Worm (Caenorhabditis elegans) whole organism, young adult: ENCODE measurements around the gene T24D3.2.

ENCODE experiments used
- B0261.1 ChIP-seq: sonication (generic microtip); optimal IDR thresholded peaks from 2 replicates; lab custom pipeline; 2016; ENCODE audit warnings: mild to moderate bottlenecking, missing genetic modification characterization, moderate library complexity, missing compliant biosample characterization
- C17E4.6 ChIP-seq: fragments of 200-800 bp; sonication (Bioruptor generic); IDR thresholded peaks from 2 replicates; pipeline ENCODE4 v1.3.6; 2022; ENCODE audit warnings: missing genetic modification reagents, missing genetic modification characterization, missing compliant biosample characterization
- F22D6.2 ChIP-seq: sonication (generic microtip); optimal IDR thresholded peaks from 2 replicates; lab custom pipeline; 2016; ENCODE audit warnings: mild to moderate bottlenecking, missing genetic modification characterization, missing compliant biosample characterization
- F33H1.4 ChIP-seq: fragments of 200-800 bp; sonication (Bioruptor generic); IDR thresholded peaks from 2 replicates; pipeline ENCODE4 v1.3.6; 2022; ENCODE audit warnings: missing genetic modification reagents, missing genetic modification characterization, missing compliant biosample characterization
- F37B4.10 ChIP-seq: fragments of 200-800 bp; sonication (Bioruptor generic); IDR thresholded peaks from 2 replicates; pipeline ENCODE4 v1.3.6; 2022; ENCODE audit warnings: missing genetic modification characterization, missing compliant biosample characterization
- F39B2.1 ChIP-seq: fragments of 200-800 bp; sonication (Bioruptor generic); IDR thresholded peaks from 2 replicates; pipeline ENCODE4 v1.3.6; 2022; ENCODE audit warnings: missing genetic modification reagents, missing genetic modification characterization, missing compliant biosample characterization
- F52B5.7 ChIP-seq: sonication (generic microtip); optimal IDR thresholded peaks from 2 replicates; lab custom pipeline; 2016; ENCODE audit warnings: mild to moderate bottlenecking, missing genetic modification characterization, missing compliant biosample characterization
- K11D2.4 ChIP-seq: fragments of 200-800 bp; sonication (Bioruptor generic); IDR thresholded peaks from 2 replicates; pipeline ENCODE4 v1.3.6; 2022; ENCODE audit warnings: missing genetic modification reagents, missing genetic modification characterization, missing compliant biosample characterization
- K12H6.12 ChIP-seq: fragments of 200-800 bp; sonication (Bioruptor generic); optimal IDR thresholded peaks from 2 replicates; lab custom pipeline; 2018; ENCODE audit warnings: mild to moderate bottlenecking, missing genetic modification characterization, missing compliant biosample characterization
- T07F8.4 ChIP-seq: sonication (generic microtip); optimal IDR thresholded peaks from 2 replicates; lab custom pipeline; 2016; ENCODE audit warnings: mild to moderate bottlenecking, missing genetic modification characterization, moderate library complexity, missing compliant biosample characterization
- Y53F4B.3 ChIP-seq: fragments of 200-800 bp; sonication (Bioruptor generic); IDR thresholded peaks from 2 replicates; pipeline ENCODE4 v1.3.6; 2022; ENCODE audit warnings: missing genetic modification reagents, missing genetic modification characterization, missing compliant biosample characterization
- Y56A3A.18 ChIP-seq: fragments of 200-800 bp; sonication (Bioruptor generic); IDR thresholded peaks from 2 replicates; pipeline ENCODE4 v1.3.6; 2022; ENCODE audit warnings: missing genetic modification reagents, missing genetic modification characterization, missing compliant biosample characterization
- ZK185.1 ChIP-seq: sonication (generic microtip); optimal IDR thresholded peaks from 2 replicates; lab custom pipeline; 2016; ENCODE audit warnings: mild to moderate bottlenecking, missing genetic modification characterization, missing compliant biosample characterization; ENCODE audit not compliant: poor library complexity, severe bottlenecking
- aptf-3 ChIP-seq: fragments of 200-800 bp; sonication (Bioruptor generic); IDR thresholded peaks from 2 replicates; pipeline ENCODE4 v1.3.6; 2022; ENCODE audit warnings: missing genetic modification characterization, missing compliant biosample characterization
- athp-1 ChIP-seq: sonication (generic microtip); optimal IDR thresholded peaks from 2 replicates; lab custom pipeline; 2017; ENCODE audit warnings: mild to moderate bottlenecking, missing genetic modification characterization, missing compliant biosample characterization
- attf-5 ChIP-seq: fragments of 200-800 bp; sonication (Bioruptor generic); optimal IDR thresholded peaks from 2 replicates; lab custom pipeline; 2018; ENCODE audit warnings: mild to moderate bottlenecking, missing genetic modification characterization, missing compliant biosample characterization
- bed-2 ChIP-seq: fragments of 200-800 bp; sonication (Bioruptor generic); IDR thresholded peaks from 2 replicates; pipeline ENCODE4 v1.3.6; 2022; ENCODE audit warnings: missing genetic modification reagents, missing genetic modification characterization, missing compliant biosample characterization
- ccch-3 ChIP-seq: fragments of 200-800 bp; sonication (Bioruptor generic); optimal IDR thresholded peaks from 2 replicates; lab custom pipeline; 2018; ENCODE audit warnings: mild to moderate bottlenecking, missing genetic modification characterization, missing compliant biosample characterization
- ceh-100 ChIP-seq: fragments of 200-800 bp; sonication (Bioruptor generic); IDR thresholded peaks from 2 replicates; pipeline ENCODE4 v1.3.6; 2022; ENCODE audit warnings: missing genetic modification reagents, missing genetic modification characterization, missing compliant biosample characterization
- ceh-27 ChIP-seq: fragments of 200-800 bp; sonication (Bioruptor generic); optimal IDR thresholded peaks from 2 replicates; lab custom pipeline; 2018; ENCODE audit warnings: mild to moderate bottlenecking, missing genetic modification characterization, moderate library complexity, missing compliant biosample characterization
- ceh-58 ChIP-seq: fragments of 200-800 bp; sonication (Bioruptor generic); IDR thresholded peaks from 2 replicates; pipeline ENCODE4 v1.3.6; 2022; ENCODE audit warnings: missing genetic modification characterization, missing compliant biosample characterization
- die-1 ChIP-seq: sonication (generic microtip); optimal IDR thresholded peaks from 2 replicates; lab custom pipeline; 2016; ENCODE audit warnings: missing genotype, mild to moderate bottlenecking, missing genetic modification characterization, missing compliant biosample characterization
- dox-1 ChIP-seq: fragments of 200-800 bp; sonication (Bioruptor generic); IDR thresholded peaks from 2 replicates; pipeline ENCODE4 v1.3.6; 2022; ENCODE audit warnings: missing genetic modification reagents, missing genetic modification characterization, missing compliant biosample characterization
- dpl-1 ChIP-seq: fragments of 150-350 bp; optimal IDR thresholded peaks from 2 replicates; lab custom pipeline; 2014; ENCODE audit warnings: missing biosample characterization, missing genetic modification reagents, missing genetic modification characterization
- efl-1 ChIP-seq: fragments of 150-350 bp; optimal IDR thresholded peaks from 2 replicates; lab custom pipeline; 2014; ENCODE audit warnings: missing biosample characterization, missing genetic modification reagents, missing genetic modification characterization
- egl-44 ChIP-seq: fragments of 200-800 bp; sonication (Bioruptor generic); IDR thresholded peaks from 2 replicates; pipeline ENCODE4 v1.3.6; 2022; ENCODE audit warnings: missing genetic modification reagents, missing genetic modification characterization, missing compliant biosample characterization
- ets-4 ChIP-seq: fragments of 200-800 bp; sonication (Bioruptor generic); optimal IDR thresholded peaks from 2 replicates; lab custom pipeline; 2018; ENCODE audit warnings: mild to moderate bottlenecking, missing genetic modification characterization, missing compliant biosample characterization
- hlh-26 ChIP-seq: fragments of 200-800 bp; sonication (Bioruptor generic); conservative IDR thresholded peaks from 2 replicates; pipeline ENCODE4 v1.3.6; 2022; ENCODE audit warnings: missing genetic modification reagents, missing genetic modification characterization, missing compliant biosample characterization
- hmg-1.2 ChIP-seq: fragments of 200-800 bp; sonication (Bioruptor generic); IDR thresholded peaks from 2 replicates; pipeline ENCODE4 v1.3.6; 2022; ENCODE audit warnings: missing genetic modification reagents, missing genetic modification characterization, missing compliant biosample characterization
- hrde-1 ChIP-seq: sonication (generic microtip); optimal IDR thresholded peaks from 2 replicates; lab custom pipeline; 2016; ENCODE audit warnings: missing genetic modification characterization, mild to moderate bottlenecking, missing compliant biosample characterization, moderate library complexity, missing genotype, missing genetic modification reagents, borderline replicate concordance
- lag-1 ChIP-seq: fragments of 200-800 bp; sonication (Bioruptor generic); IDR thresholded peaks from 2 replicates; pipeline ENCODE4 v1.3.6; 2022; ENCODE audit warnings: missing genetic modification reagents, missing genetic modification characterization, missing compliant biosample characterization
- let-607 ChIP-seq, 2 experiments: fragments of 200-800 bp in 1 of 2; sonication (Bioruptor generic) in 1 of 2; sonication (generic microtip) in 1 of 2; optimal IDR thresholded peaks; 2 replicates each; lab custom pipeline; 2016 to 2018; ENCODE audit warnings: mild to moderate bottlenecking in 2 of 2, missing compliant biosample characterization in 2 of 2, missing genetic modification characterization in 2 of 2, moderate library complexity in 2 of 2, missing genotype in 1 of 2
- lin-26 ChIP-seq: fragments of 200-800 bp; sonication (Bioruptor generic); IDR thresholded peaks from 2 replicates; pipeline ENCODE4 v1.3.6; 2022; ENCODE audit warnings: missing genetic modification reagents, missing genetic modification characterization, missing compliant biosample characterization
- lin-54 ChIP-seq: fragments of 200-800 bp; sonication (Bioruptor generic); optimal IDR thresholded peaks from 2 replicates; lab custom pipeline; 2018; ENCODE audit warnings: mild to moderate bottlenecking, missing genetic modification characterization, missing compliant biosample characterization
- lsl-1 ChIP-seq: fragments of 200-800 bp; sonication (Bioruptor generic); optimal IDR thresholded peaks from 2 replicates; lab custom pipeline; 2018; ENCODE audit warnings: mild to moderate bottlenecking, missing genetic modification characterization, moderate library complexity, missing compliant biosample characterization
- lsy-27 ChIP-seq: sonication (generic microtip); optimal IDR thresholded peaks from 2 replicates; lab custom pipeline; 2017; ENCODE audit warnings: missing genetic modification characterization, mild to moderate bottlenecking, missing compliant biosample characterization, antibody characterized with exemption, missing genotype, borderline replicate concordance; ENCODE audit not compliant: insufficient read depth
- madf-10 ChIP-seq: sonication (generic microtip); optimal IDR thresholded peaks from 2 replicates; lab custom pipeline; 2016; ENCODE audit warnings: mild to moderate bottlenecking, missing genetic modification characterization, missing compliant biosample characterization
- madf-6 ChIP-seq: fragments of 200-800 bp; sonication (Bioruptor generic); IDR thresholded peaks from 2 replicates; pipeline ENCODE4 v1.3.6; 2022; ENCODE audit warnings: missing genetic modification reagents, missing genetic modification characterization, missing compliant biosample characterization
- nhr-27 ChIP-seq: fragments of 200-800 bp; sonication (Bioruptor generic); optimal IDR thresholded peaks from 2 replicates; lab custom pipeline; 2018; ENCODE audit warnings: mild to moderate bottlenecking, missing genetic modification characterization, moderate library complexity, missing compliant biosample characterization
- rec-8 ChIP-seq, 2 experiments: sonication (generic microtip); optimal IDR thresholded peaks; 2 replicates each; lab custom pipeline; 2016; ENCODE audit warnings: mild to moderate bottlenecking in 2 of 2, missing genetic modification characterization in 2 of 2, missing genetic modification reagents in 2 of 2, missing genotype in 2 of 2, missing biosample characterization in 1 of 2, missing compliant biosample characterization in 1 of 2, moderate library complexity in 1 of 2
- repo-1 ChIP-seq: sonication (generic microtip); optimal IDR thresholded peaks from 2 replicates; lab custom pipeline; 2017; ENCODE audit warnings: mild to moderate bottlenecking, missing genetic modification characterization, missing compliant biosample characterization
- snpc-1.3 ChIP-seq: sonication (generic microtip); optimal IDR thresholded peaks from 2 replicates; lab custom pipeline; 2017; ENCODE audit warnings: missing genetic modification characterization, mild to moderate bottlenecking, missing compliant biosample characterization, antibody characterized with exemption, moderate library complexity, missing genotype, missing genetic modification reagents; ENCODE audit not compliant: insufficient read depth
- snpc-4 ChIP-seq, 5 experiments: fragments of 150-350 bp in 1 of 5; sonication (generic microtip) in 4 of 5; optimal IDR thresholded peaks; 2 replicates each; lab custom pipeline; 2014 to 2018; ENCODE audit warnings: missing genetic modification characterization in 5 of 5, missing biosample characterization in 3 of 5, antibody characterized with exemption in 2 of 5, mild to moderate bottlenecking in 2 of 5, missing compliant biosample characterization in 2 of 5, missing genotype in 2 of 5, moderate library complexity in 2 of 5, missing genetic modification reagents in 1 of 5
- tlf-1 ChIP-seq: fragments of 200-800 bp; sonication (Bioruptor generic); optimal IDR thresholded peaks from 2 replicates; lab custom pipeline; 2018; ENCODE audit warnings: mild to moderate bottlenecking, missing genetic modification characterization, missing compliant biosample characterization
- zim-3 ChIP-seq: sonication (generic microtip); optimal IDR thresholded peaks from 2 replicates; lab custom pipeline; 2017; ENCODE audit warnings: mild to moderate bottlenecking, missing genetic modification characterization, moderate library complexity, missing compliant biosample characterization
- ztf-25 ChIP-seq: fragments of 200-800 bp; sonication (Bioruptor generic); IDR thresholded peaks from 2 replicates; pipeline ENCODE4 v1.3.6; 2022; ENCODE audit warnings: missing genetic modification reagents, missing genetic modification characterization, missing compliant biosample characterization

Gene T24D3.2

ce11 chrX:12458021-12458420, 32.5 kb downstream of the T24D3.2 start (continued):
- TF ChIP-seq dpl-1 (GFP tag; lab: Kevin White, UChicago) (peak; percentile 5), F22D6.2 (tag; lab: Kevin White, UChicago) (peak; percentile 55), zim-3 (tag; lab: Kevin White, UChicago) (peak; percentile 81), tlf-1 (GFP tag; lab: Kevin White, UChicago) (no peak), ceh-100 (GFP tag; lab: Robert Waterston, UW) (peak; percentile 30; the same call in 1 of the 2 replicates), T07F8.4 (peak; percentile 60), madf-10 (tag; lab: Kevin White, UChicago) (peak; percentile 80), K11D2.4 (GFP tag; lab: Robert Waterston, UW) (0 out of 2 replicates have a peak, but pooled peaks have one; percentile 37), F39B2.1 (no peak), aptf-3 (GFP tag; lab: Robert Waterston, UW) (peak; percentile 81; the same call in 1 of the 2 replicates), ccch-3 (peak; percentile 44), lin-54 (GFP tag; lab: Kevin White, UChicago) (peak; percentile 54), nhr-27 (tag; lab: Kevin White, UChicago) (peak; percentile 74), C17E4.6 (GFP tag; lab: Robert Waterston, UW) (peak; percentile 40; the same call in 1 of the 2 replicates), efl-1 (GFP tag; lab: Kevin White, UChicago) (no peak), snpc-4 (GFP tag; optimal IDR thresholded peaks at IDR 0.05; lab: Kevin White, UChicago) (peak; percentile 65), snpc-4 (tag; optimal IDR thresholded peaks at IDR 0.05; lab: Kevin White, UChicago) (peak in 2 of 4 experiments; percentile 58 to 62), Y56A3A.18 (peak; percentile 84; the same call in 1 of the 2 replicates), ceh-27 (GFP tag; lab: Kevin White, UChicago) (peak; percentile 70), F52B5.7 (tag; lab: Kevin White, UChicago) (peak; percentile 69), let-607 (tag; optimal IDR thresholded peaks at IDR 0.05; lab: Kevin White, UChicago) (peak in 1 of 2 experiments; percentile 39), ceh-58 (GFP tag; lab: Robert Waterston, UW) (0 out of 2 replicates have a peak, but pooled peaks have one; percentile 73), Y53F4B.3 (no peak), attf-5 (GFP tag; lab: Kevin White, UChicago) (peak; percentile 61), hmg-1.2 (GFP tag; lab: Robert Waterston, UW) (peak; percentile 73), K12H6.12 (tag; lab: Kevin White, UChicago) (peak; percentile 37), bed-2 (GFP tag; lab: Robert Waterston, UW) (no peak), B0261.1 (peak; percentile 92), egl-44 (GFP tag; lab: Robert Waterston, UW) (peak; percentile 97), hrde-1 (tag; lab: Kevin White, UChicago) (no peak), hlh-26 (GFP tag; lab: Robert Waterston, UW) (no peak), snpc-1.3 (tag; lab: Kevin White, UChicago) (peak; percentile 78), repo-1 (tag; lab: Kevin White, UChicago) (peak; percentile 76), dox-1 (GFP tag; lab: Robert Waterston, UW) (peak; percentile 49; the same call in 1 of the 2 replicates), lsy-27 (tag; lab: Kevin White, UChicago) (peak; percentile 46), F37B4.10 (no peak), ztf-25 (GFP tag; lab: Robert Waterston, UW) (no peak), ZK185.1 (tag; lab: Kevin White, UChicago) (peak; percentile 78), F33H1.4 (no peak), rec-8 (tag; optimal IDR thresholded peaks at IDR 0.05; lab: Kevin White, UChicago) (peak; percentile 21 to 64), lsl-1 (GFP tag; lab: Kevin White, UChicago) (peak; percentile 13), lag-1 (no peak), ets-4 (GFP tag; lab: Kevin White, UChicago) (peak; percentile 59), lin-26 (GFP tag; lab: Robert Waterston, UW) (peak; percentile 91), madf-6 (GFP tag; lab: Robert Waterston, UW) (peak; percentile 70), die-1 (tag; lab: Kevin White, UChicago) (peak; percentile 87), athp-1 (tag; lab: Kevin White, UChicago) (peak; percentile 60)
